Fruit fly (Drosophila melanogaster): ENCODE results near the gene CG31342.

Gene CG31342

dm6 chr3R:13010905-13011620 is 25.2 kb downstream of the CG31342 start, which contains the start of gene CG8031:
Gene CG8031, minus strand, starts transcription at chr3R:13011310.
- TF ChIP-seq psq (optimal IDR thresholded peaks at IDR 0.05) (no peak), EcR (GFP tag; optimal IDR thresholded peaks at IDR 0.05) (peak in 1 of 2 experiments; percentile 71), pan (optimal IDR thresholded peaks at IDR 0.05) (no peak), CG8478 (optimal IDR thresholded peaks at IDR 0.05) (no peak), Dll (optimal IDR thresholded peaks at IDR 0.05) (peak; percentile 51), usp (GFP tag; optimal IDR thresholded peaks at IDR 0.05) (no peak)

dm6 chr3R:13011621-13011963 is 25.8 kb downstream of the CG31342 start, which contains the start of gene CtBP:
Gene CtBP, plus strand, starts transcription at chr3R:13011649.
- no peak for TF ChIP-seq CG8478 (optimal IDR thresholded peaks at IDR 0.05)
- TF ChIP-seq usp (GFP tag; optimal IDR thresholded peaks at IDR 0.05) = no peak
- TF ChIP-seq EcR (GFP tag; optimal IDR thresholded peaks at IDR 0.05) = no peak
- TF ChIP-seq Dll (optimal IDR thresholded peaks at IDR 0.05) = no peak
- TF ChIP-seq psq (optimal IDR thresholded peaks at IDR 0.05) = no peak
- TF ChIP-seq pan (optimal IDR thresholded peaks at IDR 0.05) = no peak

dm6 chr3R:13012351-13012750 is 26.5 kb downstream of the CG31342 start:
- TF ChIP-seq EcR (GFP tag; optimal IDR thresholded peaks at IDR 0.05) = peak in 1 of 2 experiments; percentile 3
- peak; percentile 85 for TF ChIP-seq CG8478 (optimal IDR thresholded peaks at IDR 0.05)
- TF ChIP-seq Dll (optimal IDR thresholded peaks at IDR 0.05) = peak; percentile 29
- no peak for TF ChIP-seq psq (optimal IDR thresholded peaks at IDR 0.05)

dm6 chr3R:13012990-13013389 is 27.1 kb downstream of the CG31342 start:
- TF ChIP-seq psq (optimal IDR thresholded peaks at IDR 0.05) = no peak
- no peak for TF ChIP-seq Dll (optimal IDR thresholded peaks at IDR 0.05)
- TF ChIP-seq pan (optimal IDR thresholded peaks at IDR 0.05) = no peak
- no peak for TF ChIP-seq EcR (GFP tag; optimal IDR thresholded peaks at IDR 0.05)
- no peak for TF ChIP-seq usp (GFP tag; optimal IDR thresholded peaks at IDR 0.05)
- no peak for TF ChIP-seq CG8478 (optimal IDR thresholded peaks at IDR 0.05)

dm6 chr3R:13014168-13014881 is 28.5 kb downstream of the CG31342 start:
- TF ChIP-seq usp (GFP tag; optimal IDR thresholded peaks at IDR 0.05) (no peak), CG8478 (optimal IDR thresholded peaks at IDR 0.05) (no peak), Dll (optimal IDR thresholded peaks at IDR 0.05) (no peak), EcR (GFP tag; optimal IDR thresholded peaks at IDR 0.05) (no peak), psq (optimal IDR thresholded peaks at IDR 0.05) (no peak), pan (optimal IDR thresholded peaks at IDR 0.05) (no peak)

dm6 chr3R:13015402-13015801 is 29.6 kb downstream of the CG31342 start:
- TF ChIP-seq EcR (GFP tag; optimal IDR thresholded peaks at IDR 0.05) (no peak), Dll (optimal IDR thresholded peaks at IDR 0.05) (no peak), usp (GFP tag; optimal IDR thresholded peaks at IDR 0.05) (no peak), pan (optimal IDR thresholded peaks at IDR 0.05) (no peak), psq (optimal IDR thresholded peaks at IDR 0.05) (no peak), CG8478 (optimal IDR thresholded peaks at IDR 0.05) (no peak)

- no peak for TF ChIP-seq Dll (optimal IDR thresholded peaks at IDR 0.05)
- TF ChIP-seq EcR (GFP tag; optimal IDR thresholded peaks at IDR 0.05) = no peak
These were observed 30.2 kb downstream of the CG31342 start for dm6 chr3R:13015811-13016766.

dm6 chr3R:13017623-13018036 is 31.8 kb downstream of the CG31342 start:
- no peak for TF ChIP-seq psq (optimal IDR thresholded peaks at IDR 0.05)
- no peak for TF ChIP-seq usp (GFP tag; optimal IDR thresholded peaks at IDR 0.05)
- no peak for TF ChIP-seq pan (optimal IDR thresholded peaks at IDR 0.05)
- TF ChIP-seq Dll (optimal IDR thresholded peaks at IDR 0.05) = no peak
- no peak for TF ChIP-seq EcR (GFP tag; optimal IDR thresholded peaks at IDR 0.05)
- TF ChIP-seq CG8478 (optimal IDR thresholded peaks at IDR 0.05) = no peak

- TF ChIP-seq psq (optimal IDR thresholded peaks at IDR 0.05) = no peak
- no peak for TF ChIP-seq pan (optimal IDR thresholded peaks at IDR 0.05)
- no peak for TF ChIP-seq EcR (GFP tag; optimal IDR thresholded peaks at IDR 0.05)
- no peak for TF ChIP-seq usp (GFP tag; optimal IDR thresholded peaks at IDR 0.05)
- TF ChIP-seq CG8478 (optimal IDR thresholded peaks at IDR 0.05) = no peak
- no peak for TF ChIP-seq Dll (optimal IDR thresholded peaks at IDR 0.05)
These were observed 32.6 kb downstream of the CG31342 start for dm6 chr3R:13018284-13018900.

- no peak for TF ChIP-seq pan (optimal IDR thresholded peaks at IDR 0.05)
- TF ChIP-seq EcR (GFP tag; optimal IDR thresholded peaks at IDR 0.05) = no peak
- TF ChIP-seq usp (GFP tag; optimal IDR thresholded peaks at IDR 0.05) = no peak
- TF ChIP-seq Dll (optimal IDR thresholded peaks at IDR 0.05) = no peak
- no peak for TF ChIP-seq psq (optimal IDR thresholded peaks at IDR 0.05)
- no peak for TF ChIP-seq CG8478 (optimal IDR thresholded peaks at IDR 0.05)
These were observed 33.2 kb downstream of the CG31342 start for dm6 chr3R:13018995-13019394.

Measured in whole organism.